Fruit fly (Drosophila melanogaster) whole organism, embryonic: ENCODE data around the gene CG46310.

Source experiments
- Blimp-1 ChIP-seq: fragments of 200-800 bp; sonication (Bioruptor generic); optimal IDR thresholded peaks from 3 replicates; lab custom pipeline; 2018; ENCODE audit warnings: missing biosample characterization, missing genetic modification characterization, mild to moderate bottlenecking, moderate library complexity, missing genetic modification reagents
- CG12071 ChIP-seq: fragments of 200-800 bp; sonication (Bioruptor generic); optimal IDR thresholded peaks from 3 replicates; lab custom pipeline; 2018; ENCODE audit warnings: missing biosample characterization, mild to moderate bottlenecking, missing genetic modification characterization
- CG12104 ChIP-seq: fragments of 200-800 bp; sonication (Bioruptor generic); optimal IDR thresholded peaks from 3 replicates; lab custom pipeline; 2016; ENCODE audit warnings: missing biosample characterization, missing genetic modification characterization
- CG1233 ChIP-seq: fragments of 200-800 bp; sonication (Bioruptor generic); optimal IDR thresholded peaks from 4 replicates; lab custom pipeline; 2018; ENCODE audit warnings: missing biosample characterization, mild to moderate bottlenecking, missing genetic modification characterization
- CG15269 ChIP-seq: fragments of 200-800 bp; sonication (Bioruptor generic); optimal IDR thresholded peaks from 2 replicates; lab custom pipeline; 2018; ENCODE audit warnings: missing biosample characterization, mild to moderate bottlenecking, missing genetic modification characterization, moderate library complexity
- CG15479 ChIP-seq: fragments of 200-800 bp; sonication (Bioruptor generic); optimal IDR thresholded peaks from 3 replicates; lab custom pipeline; 2019; ENCODE audit warnings: missing biosample characterization, mild to moderate bottlenecking, missing genetic modification characterization, moderate library complexity
- CG15696 ChIP-seq: fragments of 200-800 bp; sonication (Bioruptor generic); optimal IDR thresholded peaks from 2 replicates; lab custom pipeline; 2019; ENCODE audit warnings: missing biosample characterization, mild to moderate bottlenecking, missing genetic modification characterization, moderate library complexity
- CG17328 ChIP-seq: fragments of 200-800 bp; sonication (Bioruptor generic); IDR thresholded peaks from 2 replicates; pipeline ENCODE4 v1.3.6; 2022; ENCODE audit warnings: missing biosample characterization, missing genetic modification characterization
- CG17361 ChIP-seq: fragments of 200-800 bp; sonication (Bioruptor generic); IDR thresholded peaks from 3 replicates; pipeline ENCODE4 v1.3.6; 2022; ENCODE audit warnings: missing biosample characterization, missing genetic modification characterization
- CG18599 ChIP-seq: fragments of 200-800 bp; sonication (Bioruptor generic); optimal IDR thresholded peaks from 3 replicates; lab custom pipeline; 2017; ENCODE audit warnings: missing biosample characterization, missing genetic modification characterization, mild to moderate bottlenecking, moderate library complexity, missing genetic modification reagents
- CG33557 ChIP-seq: fragments of 200-800 bp; sonication (Bioruptor generic); optimal IDR thresholded peaks from 2 replicates; lab custom pipeline; 2019; ENCODE audit warnings: missing biosample characterization, mild to moderate bottlenecking, missing genetic modification characterization, moderate library complexity
- CG42726 ChIP-seq: fragments of 200-800 bp; sonication (Bioruptor generic); IDR thresholded peaks from 2 replicates; pipeline ENCODE4 v1.3.6; 2022; ENCODE audit warnings: missing biosample characterization, missing genetic modification characterization; ENCODE audit not compliant: partially characterized antibody
- CG4404 ChIP-seq: fragments of 200-800 bp; sonication (Bioruptor generic); IDR thresholded peaks from 2 replicates; pipeline ENCODE4 v1.3.6; 2022; ENCODE audit warnings: missing biosample characterization, missing genetic modification characterization
- CG5245 ChIP-seq: fragments of 200-800 bp; sonication (Bioruptor generic); optimal IDR thresholded peaks from 3 replicates; lab custom pipeline; 2016; ENCODE audit warnings: missing biosample characterization, missing genetic modification characterization
- CG6272 ChIP-seq: fragments of 200-800 bp; sonication (Bioruptor generic); IDR thresholded peaks from 2 replicates; pipeline ENCODE4 v1.3.6; 2022; ENCODE audit warnings: missing biosample characterization, missing genetic modification characterization
- CG7271 ChIP-seq: fragments of 200-800 bp; sonication (Bioruptor generic); optimal IDR thresholded peaks from 2 replicates; lab custom pipeline; 2018; ENCODE audit warnings: missing biosample characterization, mild to moderate bottlenecking, missing genetic modification characterization, moderate library complexity
- CG7745 ChIP-seq: fragments of 200-800 bp; sonication (Bioruptor generic); optimal IDR thresholded peaks from 2 replicates; lab custom pipeline; 2018; ENCODE audit warnings: missing biosample characterization, mild to moderate bottlenecking, missing genetic modification characterization, moderate library complexity
- CG7987 ChIP-seq: fragments of 200-800 bp; sonication (Bioruptor generic); optimal IDR thresholded peaks from 2 replicates; lab custom pipeline; 2018; ENCODE audit warnings: missing biosample characterization, mild to moderate bottlenecking, missing genetic modification characterization, moderate library complexity
- CG8924 ChIP-seq: fragments of 200-800 bp; optimal IDR thresholded peaks from 3 replicates; lab custom pipeline; 2019; ENCODE audit warnings: missing biosample characterization, mild to moderate bottlenecking, missing genetic modification characterization, moderate library complexity
- CG9727 ChIP-seq: fragments of 200-800 bp; sonication (Bioruptor generic); optimal IDR thresholded peaks from 3 replicates; lab custom pipeline; 2017; ENCODE audit warnings: missing biosample characterization, mild to moderate bottlenecking, missing genetic modification characterization
- D19A ChIP-seq: fragments of 200-800 bp; optimal IDR thresholded peaks from 3 replicates; lab custom pipeline; 2019; ENCODE audit warnings: missing biosample characterization, mild to moderate bottlenecking, missing genetic modification characterization, moderate library complexity
- Dbx ChIP-seq: fragments of 200-800 bp; sonication (Bioruptor generic); IDR thresholded peaks from 3 replicates; pipeline ENCODE4 v1.3.6; 2022; ENCODE audit warnings: missing biosample characterization, missing genetic modification characterization
- E2f1 ChIP-seq: fragments of 200-800 bp; sonication (Bioruptor generic); IDR thresholded peaks from 2 replicates; pipeline ENCODE4 v1.3.6; 2022; ENCODE audit warnings: missing biosample characterization, missing genetic modification characterization
- Kr ChIP-seq: fragments of 200-800 bp; sonication (Bioruptor generic); optimal IDR thresholded peaks from 2 replicates; lab custom pipeline; 2017; ENCODE audit warnings: missing biosample characterization, mild to moderate bottlenecking, missing genetic modification characterization
- Lim3 ChIP-seq: fragments of 200-800 bp; sonication (Bioruptor generic); IDR thresholded peaks from 2 replicates; pipeline ENCODE4 v1.3.6; 2022; ENCODE audit warnings: missing biosample characterization, missing genetic modification characterization
- NK7.1 ChIP-seq: fragments of 200-800 bp; sonication (Bioruptor generic); optimal IDR thresholded peaks from 3 replicates; lab custom pipeline; 2016; ENCODE audit warnings: missing biosample characterization, missing genetic modification characterization
- ap ChIP-seq: fragments of 200-800 bp; sonication (Bioruptor generic); IDR thresholded peaks from 2 replicates; pipeline ENCODE4 v1.3.6; 2022; ENCODE audit warnings: missing biosample characterization, missing genetic modification characterization
- ase ChIP-seq: fragments of 200-800 bp; sonication (Bioruptor generic); IDR thresholded peaks from 3 replicates; pipeline ENCODE4 v1.3.6; 2022; ENCODE audit warnings: missing biosample characterization, missing genetic modification characterization
- bbx ChIP-seq: fragments of 200-800 bp; sonication (Bioruptor generic); IDR thresholded peaks from 2 replicates; pipeline ENCODE4 v1.3.6; 2022; ENCODE audit warnings: missing biosample characterization, missing genetic modification characterization; ENCODE audit not compliant: partially characterized antibody
- cg ChIP-seq: fragments of 200-800 bp; sonication (Bioruptor generic); optimal IDR thresholded peaks from 3 replicates; lab custom pipeline; 2019; ENCODE audit warnings: missing biosample characterization, mild to moderate bottlenecking, missing genetic modification characterization, moderate library complexity
- chinmo ChIP-seq: fragments of 200-800 bp; sonication (Bioruptor generic); IDR thresholded peaks from 4 replicates; pipeline ENCODE4 v1.3.6; 2022; ENCODE audit warnings: missing biosample characterization, missing genetic modification characterization; ENCODE audit not compliant: partially characterized antibody
- chn ChIP-seq: fragments of 200-800 bp; sonication (Bioruptor generic); optimal IDR thresholded peaks from 2 replicates; lab custom pipeline; 2016; ENCODE audit warnings: missing biosample characterization, missing genetic modification characterization
- ci ChIP-seq: fragments of 200-800 bp; sonication (Bioruptor generic); IDR thresholded peaks from 3 replicates; pipeline ENCODE4 v1.3.6; 2022; ENCODE audit warnings: missing biosample characterization, missing genetic modification characterization
- croc ChIP-seq: fragments of 200-800 bp; sonication (Bioruptor generic); conservative IDR thresholded peaks from 3 replicates; pipeline ENCODE4 v1.3.6; 2022; ENCODE audit warnings: missing biosample characterization, missing genetic modification characterization
- crp ChIP-seq, 2 experiments: fragments of 200-800 bp; sonication (Bioruptor generic); optimal IDR thresholded peaks; 2 replicates in 1 of 2; 3 replicates in 1 of 2; lab custom pipeline; 2017; ENCODE audit warnings: missing biosample characterization in 2 of 2, missing genetic modification characterization in 2 of 2, mild to moderate bottlenecking in 1 of 2, moderate library complexity in 1 of 2
- dpn ChIP-seq, 2 experiments: fragments of 200-800 bp; sonication (Bioruptor generic); optimal IDR thresholded peaks; 3 replicates each; lab custom pipeline; 2016; ENCODE audit warnings: missing biosample characterization in 2 of 2, missing genetic modification characterization in 2 of 2
- en ChIP-seq: fragments of 200-800 bp; sonication (Bioruptor generic); optimal IDR thresholded peaks from 2 replicates; lab custom pipeline; 2016; ENCODE audit warnings: missing biosample characterization, missing genetic modification characterization
- fd3F ChIP-seq: fragments of 200-800 bp; sonication (Bioruptor generic); optimal IDR thresholded peaks from 2 replicates; lab custom pipeline; 2018; ENCODE audit warnings: missing biosample characterization, mild to moderate bottlenecking, missing genetic modification characterization, moderate library complexity
- gcm ChIP-seq: fragments of 200-800 bp; sonication (Bioruptor generic); optimal IDR thresholded peaks from 2 replicates; lab custom pipeline; 2019; ENCODE audit warnings: missing biosample characterization, mild to moderate bottlenecking, missing genetic modification characterization, moderate library complexity
- h ChIP-seq: fragments of >200 bp; optimal IDR thresholded peaks from 2 replicates; lab custom pipeline; 2017
- hkb ChIP-seq, 2 experiments: fragments of 200-800 bp in 1 of 2; fragments of >200 bp in 1 of 2; sonication (Bioruptor generic) in 1 of 2; IDR thresholded peaks in 1 of 2; optimal IDR thresholded peaks in 1 of 2; 2 replicates each; pipeline versions ENCODE4 v1.3.6 to Lab custom; 2017 to 2022; ENCODE audit warnings: missing biosample characterization in 1 of 2, missing genetic modification characterization in 1 of 2
- pan ChIP-seq, 4 experiments: fragments of >200 bp in 3 of 4; fragments of 200-800 bp in 1 of 4; sonication (Bioruptor generic) in 1 of 4; optimal IDR thresholded peaks in 3 of 4; IDR thresholded peaks in 1 of 4; 2 replicates each; pipeline versions ENCODE4 v1.3.6 to Lab custom; 2017 to 2022; ENCODE audit warnings: missing biosample characterization in 2 of 4, missing genetic modification characterization in 2 of 4, mixed read lengths in 1 of 4
- pnt ChIP-seq: fragments of 200-800 bp; sonication (Bioruptor generic); optimal IDR thresholded peaks from 3 replicates; lab custom pipeline; 2016; ENCODE audit warnings: missing biosample characterization, missing genetic modification characterization
- ranshi ChIP-seq: fragments of 200-800 bp; sonication (Bioruptor generic); IDR thresholded peaks from 2 replicates; pipeline ENCODE4 v1.3.6; 2022; ENCODE audit warnings: missing biosample characterization, missing genetic modification characterization
- toy ChIP-seq: fragments of 200-800 bp; sonication (Bioruptor generic); IDR thresholded peaks from 2 replicates; pipeline ENCODE4 v1.3.6; 2022; ENCODE audit warnings: missing biosample characterization, missing genetic modification characterization
- trem ChIP-seq: fragments of 200-800 bp; optimal IDR thresholded peaks from 3 replicates; lab custom pipeline; 2019; ENCODE audit warnings: missing biosample characterization, mild to moderate bottlenecking, missing genetic modification characterization, moderate library complexity
- vvl ChIP-seq: fragments of 200-800 bp; sonication (Bioruptor generic); IDR thresholded peaks from 2 replicates; pipeline ENCODE4 v1.3.6; 2022; ENCODE audit warnings: missing biosample characterization, missing genetic modification characterization
- zen ChIP-seq: fragments of 200-800 bp; sonication (Bioruptor generic); optimal IDR thresholded peaks from 3 replicates; lab custom pipeline; 2018; ENCODE audit warnings: missing biosample characterization, mild to moderate bottlenecking, missing genetic modification characterization, moderate library complexity
- zfh1 ChIP-seq: fragments of 200-800 bp; sonication (Bioruptor generic); IDR thresholded peaks from 3 replicates; pipeline ENCODE4 v1.3.6; 2022; ENCODE audit warnings: missing biosample characterization, missing genetic modification characterization

The CG46310 gene

dm6 chr3R:23133301-23133828 is 40.3 kb upstream of the CG46310 start (continued):
- TF ChIP-seq CG4404 (peak; percentile 29; the same call in 1 of the 2 replicates), CG12104 (no peak), Kr (peak; percentile 77), toy (GFP tag; lab: Robert Waterston, UW) (no peak), ap (GFP tag; lab: Robert Waterston, UW) (no peak), zfh1 (peak; percentile 34; the same call in 1 of the 3 replicates), CG7987 (GFP tag; lab: Kevin White, UChicago) (no peak), fd3F (no peak), chinmo (GFP tag; lab: Robert Waterston, UW) (no peak), ranshi (GFP tag; lab: Robert Waterston, UW) (no peak), h (lab: Kevin White, UChicago) (no peak), CG33557 (GFP tag; lab: Kevin White, UChicago) (no peak), CG8924 (tag; lab: Kevin White, UChicago) (no peak), pan (optimal IDR thresholded peaks at IDR 0.05; lab: Kevin White, UChicago) (no peak), pan (GFP tag; optimal IDR thresholded peaks at IDR 0.05 in 1 of 2, IDR thresholded peaks at IDR 0.05 in 1 of 2) (no peak), CG17361 (0 out of 3 replicates have a peak, but pooled peaks have one; percentile 40), croc (GFP tag; lab: Robert Waterston, UW) (no peak), trem (tag; lab: Kevin White, UChicago) (no peak), CG7271 (tag; lab: Kevin White, UChicago) (peak; percentile 65), gcm (GFP tag; lab: Kevin White, UChicago) (peak; percentile 56), bbx (GFP tag; lab: Robert Waterston, UW) (no peak), CG18599 (GFP tag; lab: Kevin White, UChicago) (no peak), D19A (tag; lab: Kevin White, UChicago) (no peak), cg (GFP tag; lab: Kevin White, UChicago) (peak; percentile 57), CG12071 (no peak), CG6272 (no peak), CG5245 (no peak), CG15479 (peak; percentile 31), chn (peak; percentile 3), CG42726 (GFP tag; lab: Robert Waterston, UW) (no peak), CG9727 (GFP tag; lab: Kevin White, UChicago) (peak; percentile 64), pnt (GFP tag; lab: Kevin White, UChicago) (no peak), CG15696 (tag; lab: Kevin White, UChicago) (peak; percentile 58), dpn (GFP tag; optimal IDR thresholded peaks at IDR 0.05; lab: Kevin White, UChicago) (peak in 1 of 2 experiments; percentile 13), CG15269 (tag; lab: Kevin White, UChicago) (no peak), ci (GFP tag; lab: Robert Waterston, UW) (no peak), NK7.1 (GFP tag; lab: Kevin White, UChicago) (no peak), vvl (peak; percentile 38; the same call in 1 of the 2 replicates), E2f1 (GFP tag; lab: Robert Waterston, UW) (0 out of 2 replicates have a peak, but pooled peaks have one; percentile 18), Blimp-1 (GFP tag; lab: Kevin White, UChicago) (no peak), crp (GFP tag; optimal IDR thresholded peaks at IDR 0.05; lab: Kevin White, UChicago) (no peak), zen (tag; lab: Kevin White, UChicago) (peak; percentile 37), CG17328 (GFP tag; lab: Robert Waterston, UW) (0 out of 2 replicates have a peak, but pooled peaks have one; percentile 29), hkb (optimal IDR thresholded peaks at IDR 0.05; lab: Kevin White, UChicago) (no peak), hkb (GFP tag; IDR thresholded peaks at IDR 0.05; lab: Robert Waterston, UW) (0 out of 2 replicates have a peak, but pooled peaks have one; percentile 25), CG1233 (GFP tag; lab: Kevin White, UChicago) (peak; percentile 25), en (GFP tag; lab: Kevin White, UChicago) (no peak), CG7745 (tag; lab: Kevin White, UChicago) (no peak), Lim3 (GFP tag; lab: Robert Waterston, UW) (no peak), ase (no peak), Dbx (no peak)
